Fruit fly (Drosophila melanogaster): ENCODE measurements around the gene B52.

The B52 gene

DNA sequence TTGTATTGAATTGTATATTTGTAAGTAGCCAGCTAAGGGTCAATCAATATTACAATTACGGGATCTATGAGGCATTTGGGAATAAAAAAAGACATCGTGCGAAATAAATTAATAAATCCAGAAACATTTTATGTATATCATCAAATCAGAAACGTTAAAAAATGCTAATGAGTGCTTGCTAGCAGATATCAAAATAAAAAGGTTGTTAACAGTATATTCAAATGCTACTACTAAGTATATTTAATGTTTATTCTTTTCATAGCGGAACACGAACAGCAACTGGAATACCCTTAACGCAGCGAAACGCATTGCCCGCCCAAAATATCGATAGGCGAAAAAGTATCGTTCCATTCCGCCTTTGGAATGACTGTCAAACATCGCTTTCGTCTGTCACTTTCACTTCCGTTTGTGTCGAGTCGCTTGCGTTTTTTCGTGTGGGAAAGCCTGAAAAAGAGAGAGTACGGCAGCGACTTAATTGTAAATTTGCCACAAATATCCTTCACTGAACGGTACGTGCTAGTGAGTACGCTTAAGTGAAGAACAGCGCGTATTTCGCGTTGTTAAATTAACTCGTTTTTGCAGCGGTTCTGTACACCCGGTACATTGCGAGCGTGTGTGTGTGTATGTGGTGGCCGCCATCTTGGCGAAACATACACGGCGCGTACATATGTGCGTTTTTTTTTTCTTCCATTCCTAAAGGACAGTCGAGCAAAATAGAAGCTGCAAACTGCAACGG is at the start of gene B52 (continued):
- TF ChIP-seq nmo (GFP tag; optimal IDR thresholded peaks at IDR 0.05) (peak; percentile 29), sima (GFP tag; optimal IDR thresholded peaks at IDR 0.05) (no peak), lab (GFP tag; optimal IDR thresholded peaks at IDR 0.05) (peak; percentile 87), CG18599 (GFP tag; optimal IDR thresholded peaks at IDR 0.05) (peak; percentile 60), mirr (GFP tag; optimal IDR thresholded peaks at IDR 0.05) (peak; percentile 88), CG6689 (GFP tag; IDR thresholded peaks at IDR 0.05) (peak; percentile 43), rib (GFP tag; IDR thresholded peaks at IDR 0.05) (peak; percentile 51; the same call in 1 of the 2 replicates), Blimp-1 (GFP tag; optimal IDR thresholded peaks at IDR 0.05) (peak; percentile 93), CG3065 (GFP tag; optimal IDR thresholded peaks at IDR 0.05) (peak; percentile 25), CG11456 (GFP tag; IDR thresholded peaks at IDR 0.05) (peak; percentile 87), CG8388 (GFP tag; optimal IDR thresholded peaks at IDR 0.05) (peak; percentile 40), D19B (GFP tag; optimal IDR thresholded peaks at IDR 0.05) (peak; percentile 65), bigmax (GFP tag; optimal IDR thresholded peaks at IDR 0.05) (peak; percentile 51), CG17385 (GFP tag; optimal IDR thresholded peaks at IDR 0.05) (peak; percentile 79), CG10209 (GFP tag; optimal IDR thresholded peaks at IDR 0.05) (peak; percentile 65), CG10267 (tag; optimal IDR thresholded peaks at IDR 0.05) (peak; percentile 37), zen (tag; optimal IDR thresholded peaks at IDR 0.05) (no peak), CG6813 (GFP tag; optimal IDR thresholded peaks at IDR 0.05) (peak; percentile 75), Dref (GFP tag; IDR thresholded peaks at IDR 0.05) (peak; percentile 80), CG7786 (GFP tag; optimal IDR thresholded peaks at IDR 0.05) (peak; percentile 21), CG14014 (GFP tag; IDR thresholded peaks at IDR 0.05) (no peak; the same call in none of the 2 replicates), Nf-YC (tag; optimal IDR thresholded peaks at IDR 0.05) (no peak), Antp (GFP tag; optimal IDR thresholded peaks at IDR 0.05) (peak; percentile 48), CG4820 (GFP tag; optimal IDR thresholded peaks at IDR 0.05) (no peak), Scr (GFP tag; IDR thresholded peaks at IDR 0.05; ENCODE audit: partially characterized antibody) (peak; percentile 55), E2f2 (GFP tag; IDR thresholded peaks at IDR 0.05) (peak; percentile 50; the same call in 1 of the 2 replicates), CG7372 (GFP tag; IDR thresholded peaks at IDR 0.05) (no peak; the same call in 1 of the 2 replicates), CG32772 (GFP tag; IDR thresholded peaks at IDR 0.05) (peak; percentile 32; the same call in 1 of the 2 replicates), cas (GFP tag; IDR thresholded peaks at IDR 0.05) (no peak), fd3F (GFP tag; optimal IDR thresholded peaks at IDR 0.05) (peak; percentile 34), CHES-1-like (GFP tag; optimal IDR thresholded peaks at IDR 0.05) (peak; percentile 49), CG34224 (GFP tag; IDR thresholded peaks at IDR 0.05; ENCODE audit: partially characterized antibody) (no peak), CG6272 (GFP tag; IDR thresholded peaks at IDR 0.05) (peak; percentile 49; the same call in 1 of the 2 replicates), CG13775 (GFP tag; optimal IDR thresholded peaks at IDR 0.05) (peak; percentile 66), CG31365 (tag; optimal IDR thresholded peaks at IDR 0.05) (peak; percentile 64), pb (GFP tag; optimal IDR thresholded peaks at IDR 0.05) (peak; percentile 85), hb (GFP tag; IDR thresholded peaks at IDR 0.05; ENCODE audit: partially characterized antibody) (peak; percentile 18; the same call in 1 of the 3 replicates), CG12769 (tag; optimal IDR thresholded peaks at IDR 0.05) (peak; percentile 73), lbe (GFP tag; optimal IDR thresholded peaks at IDR 0.05) (peak; percentile 49), CG2199 (GFP tag; IDR thresholded peaks at IDR 0.05) (0 out of 3 replicates have a peak, but pooled peaks have one; percentile 35), CG8281 (tag; optimal IDR thresholded peaks at IDR 0.05) (peak; percentile 11), tap (tag; optimal IDR thresholded peaks at IDR 0.05) (no peak), CG3847 (GFP tag; IDR thresholded peaks at IDR 0.05) (peak; percentile 43; the same call in 1 of the 2 replicates), pros (GFP tag; optimal IDR thresholded peaks at IDR 0.05) (no peak), Side (GFP tag; optimal IDR thresholded peaks at IDR 0.05) (peak; percentile 68), Dip3 (GFP tag; optimal IDR thresholded peaks at IDR 0.05) (peak; percentile 17), CG6254 (GFP tag; optimal IDR thresholded peaks at IDR 0.05) (peak; percentile 62), CG17328 (GFP tag; IDR thresholded peaks at IDR 0.05) (peak; percentile 55)
